Fruit fly (Drosophila melanogaster) whole organism, embryonic: Measurements from ENCODE around the gene PolA1.

Experiments
- Ada2b ChIP-seq: fragments of 200-800 bp; sonication (Bioruptor generic); IDR thresholded peaks from 2 replicates; pipeline ENCODE4 v1.3.6; 2022; ENCODE audit warnings: missing biosample characterization, missing genetic modification characterization
- CG2875 ChIP-seq: fragments of 200-800 bp; sonication (Bioruptor generic); optimal IDR thresholded peaks from 2 replicates; lab custom pipeline; 2017; ENCODE audit warnings: missing biosample characterization, mild to moderate bottlenecking, missing genetic modification characterization, missing genetic modification reagents
- H2.0 ChIP-seq: fragments of 200-800 bp; sonication (Bioruptor generic); IDR thresholded peaks from 2 replicates; pipeline ENCODE4 v1.3.6; 2022; ENCODE audit warnings: missing biosample characterization, missing genetic modification characterization
- chn ChIP-seq: fragments of 200-800 bp; sonication (Bioruptor generic); optimal IDR thresholded peaks from 2 replicates; lab custom pipeline; 2016; ENCODE audit warnings: missing biosample characterization, missing genetic modification characterization
- corto ChIP-seq: fragments of 200-800 bp; sonication (Bioruptor generic); optimal IDR thresholded peaks from 2 replicates; lab custom pipeline; 2016; ENCODE audit warnings: missing biosample characterization, mild to moderate bottlenecking, missing genetic modification characterization, moderate library complexity
- hth ChIP-seq: fragments of >200 bp; optimal IDR thresholded peaks from 2 replicates; lab custom pipeline; 2017; ENCODE audit warnings: inconsistent platforms
- pzg ChIP-seq: fragments of 200-800 bp; sonication (Bioruptor generic); optimal IDR thresholded peaks from 3 replicates; lab custom pipeline; 2018; ENCODE audit warnings: missing biosample characterization, mild to moderate bottlenecking, missing genetic modification characterization, moderate library complexity

dm6 chr3R:21704439-21704838 is 32.9 kb upstream of the PolA1 start:
- TF ChIP-seq hth (no peak), CG2875 (GFP tag; lab: Kevin White, UChicago) (no peak), corto (GFP tag; lab: Kevin White, UChicago) (no peak), Ada2b (no peak), pzg (GFP tag; lab: Kevin White, UChicago) (no peak), chn (GFP tag; lab: Kevin White, UChicago) (no peak), H2.0 (GFP tag; lab: Robert Waterston, UW) (no peak)
